Fruit fly (Drosophila melanogaster) whole organism, embryonic: Measurements from ENCODE around the gene CG2021.

ENCODE experiments used
- CG15514 ChIP-seq: fragments of 200-800 bp; sonication (Bioruptor generic); optimal IDR thresholded peaks from 3 replicates; lab custom pipeline; 2017; ENCODE audit warnings: missing biosample characterization, missing genetic modification characterization, mild to moderate bottlenecking, moderate library complexity, missing genetic modification reagents
- CG2129 ChIP-seq: fragments of 200-800 bp; sonication (Bioruptor generic); IDR thresholded peaks from 2 replicates; pipeline ENCODE4 v1.3.6; 2022; ENCODE audit warnings: missing biosample characterization, missing genetic modification characterization; ENCODE audit not compliant: partially characterized antibody
- CG7987 ChIP-seq: fragments of 200-800 bp; sonication (Bioruptor generic); optimal IDR thresholded peaks from 2 replicates; lab custom pipeline; 2018; ENCODE audit warnings: missing biosample characterization, mild to moderate bottlenecking, missing genetic modification characterization, moderate library complexity
- CG8290 ChIP-seq, 3 experiments: fragments of 200-800 bp; sonication (Bioruptor generic); optimal IDR thresholded peaks; 2 replicates each; lab custom pipeline; 2016 to 2019; ENCODE audit warnings: missing biosample characterization in 3 of 3, missing genetic modification characterization in 3 of 3, mild to moderate bottlenecking in 2 of 3, moderate library complexity in 1 of 3
- Pdp1 ChIP-seq, 2 experiments: fragments of 200-800 bp; sonication (Bioruptor generic); optimal IDR thresholded peaks; 3 replicates each; lab custom pipeline; 2016; ENCODE audit warnings: missing biosample characterization in 2 of 2, missing genetic modification characterization in 2 of 2, mild to moderate bottlenecking in 1 of 2, moderate library complexity in 1 of 2
- Tbp ChIP-seq: fragments of >200 bp; optimal IDR thresholded peaks from 2 replicates; lab custom pipeline; 2018; ENCODE audit warnings: missing biosample characterization, missing genetic modification characterization
- aop ChIP-seq: fragments of 200-800 bp; sonication (Bioruptor generic); IDR thresholded peaks from 2 replicates; pipeline ENCODE4 v1.3.6; 2022; ENCODE audit warnings: missing biosample characterization, missing genetic modification characterization
- bcd ChIP-seq: fragments of 200-800 bp; sonication (Bioruptor generic); optimal IDR thresholded peaks from 2 replicates; lab custom pipeline; 2017; ENCODE audit warnings: missing biosample characterization, mild to moderate bottlenecking, missing genetic modification characterization
- ci ChIP-seq: fragments of 200-800 bp; sonication (Bioruptor generic); IDR thresholded peaks from 3 replicates; pipeline ENCODE4 v1.3.6; 2022; ENCODE audit warnings: missing biosample characterization, missing genetic modification characterization
- insv ChIP-seq, 2 experiments: fragments of 200-800 bp; sonication (Bioruptor generic); optimal IDR thresholded peaks; 3 replicates each; lab custom pipeline; 2016 to 2018; ENCODE audit warnings: missing biosample characterization in 2 of 2, missing genetic modification characterization in 2 of 2
- kah ChIP-seq: fragments of 200-800 bp; sonication (Bioruptor generic); optimal IDR thresholded peaks from 2 replicates; lab custom pipeline; 2018; ENCODE audit warnings: missing biosample characterization, mild to moderate bottlenecking, missing genetic modification characterization
- lola ChIP-seq, 3 experiments: fragments of >200 bp in 2 of 3; fragments of 200-800 bp in 1 of 3; sonication (Bioruptor generic) in 1 of 3; optimal IDR thresholded peaks; 2 replicates each; lab custom pipeline; 2017 to 2019; ENCODE audit warnings: missing biosample characterization in 3 of 3, missing genetic modification characterization in 3 of 3, mild to moderate bottlenecking in 1 of 3, moderate library complexity in 1 of 3
- tio ChIP-seq: fragments of 200-800 bp; sonication (Bioruptor generic); optimal IDR thresholded peaks from 2 replicates; lab custom pipeline; 2017; ENCODE audit warnings: missing biosample characterization, missing genetic modification characterization, inconsistent platforms
- tna ChIP-seq: fragments of 200-800 bp; sonication (Bioruptor generic); IDR thresholded peaks from 2 replicates; pipeline ENCODE4 v1.3.6; 2022; ENCODE audit warnings: missing biosample characterization, missing genetic modification characterization; ENCODE audit not compliant: partially characterized antibody

dm6 chr3L:1740129-1740975 lies 36.9 kb downstream of the CG2021 start:
- TF ChIP-seq tna (GFP tag; lab: Robert Waterston, UW) (no peak), tio (GFP tag; lab: Kevin White, UChicago) (no peak), ci (peak; percentile 88), bcd (GFP tag; lab: Kevin White, UChicago) (peak; percentile 56), Pdp1 (GFP tag; optimal IDR thresholded peaks at IDR 0.05; lab: Kevin White, UChicago) (peak; percentile 6 to 78), CG7987 (GFP tag; lab: Kevin White, UChicago) (no peak), CG15514 (GFP tag; lab: Kevin White, UChicago) (no peak), insv (GFP tag; optimal IDR thresholded peaks at IDR 0.05; lab: Kevin White, UChicago) (no peak), Tbp (GFP tag; lab: Kevin White, UChicago) (no peak), kah (GFP tag; lab: Kevin White, UChicago) (no peak), CG8290 (GFP tag; optimal IDR thresholded peaks at IDR 0.05; lab: Kevin White, UChicago) (no peak), CG8290 (tag; optimal IDR thresholded peaks at IDR 0.05; lab: Kevin White, UChicago) (peak in 1 of 2 experiments; percentile 93), aop (no peak), lola (GFP tag; optimal IDR thresholded peaks at IDR 0.05; lab: Kevin White, UChicago) (no peak), CG2129 (GFP tag; lab: Robert Waterston, UW) (no peak)
